Worm (Caenorhabditis elegans) whole organism, L3 larva: ENCODE results near the gene lpr-6.

Source experiments
- aly-2 ChIP-seq: fragments of 150-350 bp; optimal IDR thresholded peaks from 2 replicates; lab custom pipeline; 2014; ENCODE audit warnings: missing biosample characterization, missing genetic modification characterization
- ama-1 ChIP-seq: fragments of 150-350 bp; optimal IDR thresholded peaks from 2 replicates; lab custom pipeline; 2018
- ceh-16 ChIP-seq: sonication (generic microtip); optimal IDR thresholded peaks from 2 replicates; lab custom pipeline; 2017; ENCODE audit warnings: missing biosample characterization, missing genetic modification characterization
- hmg-11 ChIP-seq: sonication (generic microtip); optimal IDR thresholded peaks from 2 replicates; lab custom pipeline; 2016; ENCODE audit warnings: missing genetic modification characterization, missing compliant biosample characterization
- lin-39 ChIP-seq: fragments of 150-350 bp; optimal IDR thresholded peaks from 2 replicates; lab custom pipeline; 2018; ENCODE audit warnings: missing biosample characterization, missing genetic modification reagents, missing genetic modification characterization
- mdl-1 ChIP-seq: fragments of 150-350 bp; optimal IDR thresholded peaks from 2 replicates; lab custom pipeline; 2014; ENCODE audit warnings: missing biosample characterization, missing genetic modification characterization
- nhr-76 ChIP-seq: fragments of 150-350 bp; sonication (generic microtip); optimal IDR thresholded peaks from 5 replicates; lab custom pipeline; 2014; ENCODE audit warnings: missing biosample characterization, missing genetic modification characterization
- nhr-77 ChIP-seq: fragments of 150-350 bp; optimal IDR thresholded peaks from 2 replicates; lab custom pipeline; 2014; ENCODE audit warnings: missing biosample characterization, missing genetic modification characterization
- pha-4 ChIP-seq: fragments of 150-350 bp; optimal IDR thresholded peaks from 2 replicates; lab custom pipeline; 2014; ENCODE audit warnings: missing biosample characterization, missing genetic modification reagents, missing genetic modification characterization
- skn-1 ChIP-seq: fragments of 150-350 bp; optimal IDR thresholded peaks from 2 replicates; lab custom pipeline; 2014; ENCODE audit warnings: missing biosample characterization, missing genetic modification characterization
- snpc-4 ChIP-seq: fragments of 150-350 bp; optimal IDR thresholded peaks from 2 replicates; lab custom pipeline; 2014; ENCODE audit warnings: missing biosample characterization, missing genetic modification characterization
- tbx-2 ChIP-seq: sonication (generic microtip); optimal IDR thresholded peaks from 2 replicates; lab custom pipeline; 2016; ENCODE audit warnings: mild to moderate bottlenecking, missing genetic modification characterization, missing compliant biosample characterization
- unc-39 ChIP-seq: sonication (generic microtip); optimal IDR thresholded peaks from 4 replicates; lab custom pipeline; 2017; ENCODE audit warnings: missing biosample characterization, missing genetic modification characterization

DNA sequence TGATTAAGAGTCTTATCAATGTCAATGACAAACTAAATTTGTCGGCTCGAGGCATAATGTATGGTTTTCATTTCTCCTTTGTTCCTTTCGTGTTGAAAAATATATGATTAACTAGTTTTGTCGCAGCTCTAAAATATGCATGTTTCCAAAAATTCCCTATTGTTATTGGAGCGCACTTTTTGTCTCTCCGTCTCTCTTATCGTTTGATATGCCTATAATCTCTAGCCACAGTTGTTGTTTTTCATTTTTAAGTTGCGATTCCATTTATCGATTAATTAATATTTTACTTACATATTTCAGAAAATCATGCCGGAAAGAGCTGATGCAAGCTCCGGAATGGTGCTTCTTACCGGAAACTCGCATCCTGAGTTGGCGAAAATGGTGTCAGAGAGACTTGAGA is 13.6 kb downstream of the lpr-6 start, which contains the start of gene W04G3.5:
- TF ChIP-seq hmg-11, result no peak
- TF ChIP-seq tbx-2 (tag; lab: Kevin White, UChicago), result no peak
- no peak for TF ChIP-seq aly-2 (tag; lab: Kevin White, UChicago)
- TF ChIP-seq nhr-77 (tag; lab: Kevin White, UChicago), result no peak
- no peak for TF ChIP-seq unc-39
- no peak for TF ChIP-seq skn-1 (tag; lab: Kevin White, UChicago)
- no peak for TF ChIP-seq snpc-4
- TF ChIP-seq pha-4 (tag; lab: Kevin White, UChicago), result no peak
- no peak for TF ChIP-seq nhr-76 (tag; lab: Kevin White, UChicago)
- TF ChIP-seq lin-39, result no peak
- no peak for TF ChIP-seq mdl-1 (tag; lab: Kevin White, UChicago)
- TF ChIP-seq ceh-16 (tag; lab: Kevin White, UChicago), result no peak
- TF ChIP-seq ama-1 (lab: Kevin White, UChicago), result no peak
